Worm (Caenorhabditis elegans): ENCODE measurements around the gene math-7.
"Not testable (repeated sequence)": the region's sequence is repeated elsewhere in the genome, so short reads cannot be mapped to it uniquely, and the experiment has no call there.

math-7 gene

ce11 chrII:1869120-1869519, 17.2 kb downstream of the math-7 start, which contains the start of gene math-14:
Gene math-14 (plus strand): TSS chrII:1869420.
- TF ChIP-seq scrt-1 (GFP tag; IDR thresholded peaks at IDR 0.05) = no peak
- no peak for TF ChIP-seq F13C5.2 (tag; optimal IDR thresholded peaks at IDR 0.05)
- TF ChIP-seq tbx-37 (GFP tag; conservative IDR thresholded peaks at IDR 0.05) = no peak
- no peak for TF ChIP-seq flt-1 (GFP tag; IDR thresholded peaks at IDR 0.05)
- no peak for TF ChIP-seq ama-1 (optimal IDR thresholded peaks at IDR 0.05)
- no peak for TF ChIP-seq pes-1 (GFP tag; IDR thresholded peaks at IDR 0.05)
- no peak for TF ChIP-seq hnd-1 (tag; optimal IDR thresholded peaks at IDR 0.05)
- no peak for TF ChIP-seq ets-7 (tag; optimal IDR thresholded peaks at IDR 0.05)
- TF ChIP-seq hmg-4 (GFP tag; optimal IDR thresholded peaks at IDR 0.05) = no peak
- TF ChIP-seq tbx-11 (GFP tag; IDR thresholded peaks at IDR 0.05) = no peak
- TF ChIP-seq hmbx-1 (tag; optimal IDR thresholded peaks at IDR 0.05) = no peak
- TF ChIP-seq ceh-13 (GFP tag; optimal IDR thresholded peaks at IDR 0.05) = no peak
- no peak for TF ChIP-seq ceh-36 (tag; optimal IDR thresholded peaks at IDR 0.05)
- no peak for TF ChIP-seq tra-4 (tag; optimal IDR thresholded peaks at IDR 0.05)
- TF ChIP-seq B0310.2 (tag; optimal IDR thresholded peaks at IDR 0.05) = no peak
- no peak for TF ChIP-seq aly-1 (tag; optimal IDR thresholded peaks at IDR 0.05)
- no peak for TF ChIP-seq sea-1 (GFP tag; conservative IDR thresholded peaks at IDR 0.05)

- no peak for TF ChIP-seq pes-1 (GFP tag; IDR thresholded peaks at IDR 0.05)
- no peak for TF ChIP-seq ceh-36 (tag; optimal IDR thresholded peaks at IDR 0.05)
- no peak for TF ChIP-seq flt-1 (GFP tag; IDR thresholded peaks at IDR 0.05)
- no peak for TF ChIP-seq B0310.2 (tag; optimal IDR thresholded peaks at IDR 0.05)
- TF ChIP-seq sea-1 (GFP tag; conservative IDR thresholded peaks at IDR 0.05) = no peak
- no peak for TF ChIP-seq ceh-13 (GFP tag; optimal IDR thresholded peaks at IDR 0.05)
- TF ChIP-seq tbx-37 (GFP tag; conservative IDR thresholded peaks at IDR 0.05) = no peak
- TF ChIP-seq ama-1 (optimal IDR thresholded peaks at IDR 0.05) = no peak
- no peak for TF ChIP-seq tra-4 (tag; optimal IDR thresholded peaks at IDR 0.05)
- TF ChIP-seq hmbx-1 (tag; optimal IDR thresholded peaks at IDR 0.05) = no peak
- no peak for TF ChIP-seq tbx-11 (GFP tag; IDR thresholded peaks at IDR 0.05)
- TF ChIP-seq aly-1 (tag; optimal IDR thresholded peaks at IDR 0.05) = no peak
- no peak for TF ChIP-seq hmg-4 (GFP tag; optimal IDR thresholded peaks at IDR 0.05)
- TF ChIP-seq hnd-1 (tag; optimal IDR thresholded peaks at IDR 0.05) = no peak
- no peak for TF ChIP-seq F13C5.2 (tag; optimal IDR thresholded peaks at IDR 0.05)
- no peak for TF ChIP-seq ets-7 (tag; optimal IDR thresholded peaks at IDR 0.05)
- TF ChIP-seq scrt-1 (GFP tag; IDR thresholded peaks at IDR 0.05) = no peak
These were observed 20.4 kb downstream of the math-7 start, which contains the start of gene math-15 for ce11 chrII:1865683-1866431. Gene math-15 (plus strand): TSS chrII:1866381.

- TF ChIP-seq ceh-36 (tag; optimal IDR thresholded peaks at IDR 0.05) (no peak), hnd-1 (tag; optimal IDR thresholded peaks at IDR 0.05) (no peak), ama-1 (optimal IDR thresholded peaks at IDR 0.05) (no peak), tbx-11 (GFP tag; IDR thresholded peaks at IDR 0.05) (no peak), hmbx-1 (tag; optimal IDR thresholded peaks at IDR 0.05) (no peak), tra-4 (tag; optimal IDR thresholded peaks at IDR 0.05) (no peak), aly-1 (tag; optimal IDR thresholded peaks at IDR 0.05) (no peak), flt-1 (GFP tag; IDR thresholded peaks at IDR 0.05) (no peak), B0310.2 (tag; optimal IDR thresholded peaks at IDR 0.05) (no peak), hmg-4 (GFP tag; optimal IDR thresholded peaks at IDR 0.05) (no peak), ets-7 (tag; optimal IDR thresholded peaks at IDR 0.05) (no peak), tbx-37 (GFP tag; conservative IDR thresholded peaks at IDR 0.05) (no peak), sea-1 (GFP tag; conservative IDR thresholded peaks at IDR 0.05) (no peak), ceh-13 (GFP tag; optimal IDR thresholded peaks at IDR 0.05) (no peak)
These were observed 22.0 kb downstream of the math-7 start, which contains the start of gene C16C4.17 for ce11 chrII:1864278-1864677. Gene C16C4.17 (plus strand): TSS chrII:1864578.

ce11 chrII:1862334-1862733, 23.9 kb downstream of the math-7 start, which contains the start of gene fbxb-98:
Gene fbxb-98 (plus strand): TSS chrII:1862634.
- TF ChIP-seq aly-1 (tag; optimal IDR thresholded peaks at IDR 0.05); ets-7 (tag; optimal IDR thresholded peaks at IDR 0.05); pes-1 (GFP tag; IDR thresholded peaks at IDR 0.05): not testable (repeated sequence)

ce11 chrII:1861285-1861793, 24.9 kb downstream of the math-7 start, which contains the start of gene C16C4.18:
Gene C16C4.18 (minus strand): TSS chrII:1861335.
- not testable (repeated sequence) for TF ChIP-seq B0310.2 (tag; optimal IDR thresholded peaks at IDR 0.05); pes-1 (GFP tag; IDR thresholded peaks at IDR 0.05); hmg-4 (GFP tag; optimal IDR thresholded peaks at IDR 0.05)

- not testable (repeated sequence) for TF ChIP-seq ceh-13 (GFP tag; optimal IDR thresholded peaks at IDR 0.05); flt-1 (GFP tag; IDR thresholded peaks at IDR 0.05); ceh-36 (tag; optimal IDR thresholded peaks at IDR 0.05)
These were observed 32.2 kb downstream of the math-7 start, which contains the start of gene fbxb-95 for ce11 chrII:1854094-1854493. Gene fbxb-95 (plus strand): TSS chrII:1854394.

- no peak for TF ChIP-seq pes-1 (GFP tag; IDR thresholded peaks at IDR 0.05)
- no peak for TF ChIP-seq tbx-11 (GFP tag; IDR thresholded peaks at IDR 0.05)
- no peak for TF ChIP-seq hmg-4 (GFP tag; optimal IDR thresholded peaks at IDR 0.05)
- TF ChIP-seq B0310.2 (tag; optimal IDR thresholded peaks at IDR 0.05) = no peak
- TF ChIP-seq aly-1 (tag; optimal IDR thresholded peaks at IDR 0.05) = no peak
- TF ChIP-seq scrt-1 (GFP tag; IDR thresholded peaks at IDR 0.05) = no peak
- no peak for TF ChIP-seq hnd-1 (tag; optimal IDR thresholded peaks at IDR 0.05)
- TF ChIP-seq ceh-13 (GFP tag; optimal IDR thresholded peaks at IDR 0.05) = no peak
- TF ChIP-seq F13C5.2 (tag; optimal IDR thresholded peaks at IDR 0.05) = no peak
These were observed 33.8 kb downstream of the math-7 start, which contains the start of gene C52E2.2 for ce11 chrII:1852503-1852902. Gene C52E2.2 (plus strand): TSS chrII:1852803.
